Worm (Caenorhabditis elegans) whole organism, young adult: ENCODE measurements around the gene osgn-1.

Experiments
- F49E8.2 ChIP-seq: sonication (generic microtip); optimal IDR thresholded peaks from 3 replicates; lab custom pipeline; 2017; ENCODE audit warnings: missing genetic modification characterization, mild to moderate bottlenecking, missing compliant biosample characterization, antibody characterized with exemption, moderate library complexity; ENCODE audit not compliant: insufficient read depth
- Y53F4B.3 ChIP-seq: fragments of 200-800 bp; sonication (Bioruptor generic); IDR thresholded peaks from 2 replicates; pipeline ENCODE4 v1.3.6; 2022; ENCODE audit warnings: missing genetic modification reagents, missing genetic modification characterization, missing compliant biosample characterization
- Y67H2A.10 ChIP-seq: fragments of 200-800 bp; sonication (Bioruptor generic); conservative IDR thresholded peaks from 2 replicates; pipeline ENCODE4 v1.3.6; 2022; ENCODE audit warnings: missing genetic modification reagents, missing genetic modification characterization, missing compliant biosample characterization
- ZK185.1 ChIP-seq: sonication (generic microtip); optimal IDR thresholded peaks from 2 replicates; lab custom pipeline; 2016; ENCODE audit warnings: mild to moderate bottlenecking, missing genetic modification characterization, missing compliant biosample characterization; ENCODE audit not compliant: poor library complexity, severe bottlenecking
- bed-1 ChIP-seq: fragments of 200-800 bp; sonication (Bioruptor generic); IDR thresholded peaks from 2 replicates; pipeline ENCODE4 v1.3.6; 2022; ENCODE audit warnings: missing genetic modification reagents, missing genetic modification characterization, missing compliant biosample characterization
- chd-7 ChIP-seq: sonication (generic microtip); optimal IDR thresholded peaks from 2 replicates; lab custom pipeline; 2016; ENCODE audit warnings: mild to moderate bottlenecking, missing genetic modification characterization, moderate library complexity, missing compliant biosample characterization
- dox-1 ChIP-seq: fragments of 200-800 bp; sonication (Bioruptor generic); IDR thresholded peaks from 2 replicates; pipeline ENCODE4 v1.3.6; 2022; ENCODE audit warnings: missing genetic modification reagents, missing genetic modification characterization, missing compliant biosample characterization
- dpl-1 ChIP-seq: fragments of 150-350 bp; optimal IDR thresholded peaks from 2 replicates; lab custom pipeline; 2014; ENCODE audit warnings: missing biosample characterization, missing genetic modification reagents, missing genetic modification characterization
- efl-1 ChIP-seq: fragments of 150-350 bp; optimal IDR thresholded peaks from 2 replicates; lab custom pipeline; 2014; ENCODE audit warnings: missing biosample characterization, missing genetic modification reagents, missing genetic modification characterization
- ets-4 ChIP-seq: fragments of 200-800 bp; sonication (Bioruptor generic); optimal IDR thresholded peaks from 2 replicates; lab custom pipeline; 2018; ENCODE audit warnings: mild to moderate bottlenecking, missing genetic modification characterization, missing compliant biosample characterization
- him-1 ChIP-seq: sonication (generic microtip); optimal IDR thresholded peaks from 2 replicates; lab custom pipeline; 2016; ENCODE audit warnings: missing genotype, missing genetic modification reagents, missing genetic modification characterization, missing compliant biosample characterization
- nfya-1 ChIP-seq: sonication (generic microtip); optimal IDR thresholded peaks from 2 replicates; lab custom pipeline; 2017; ENCODE audit warnings: antibody characterized with exemption, missing compliant biosample characterization, missing genetic modification characterization, borderline replicate concordance; ENCODE audit not compliant: insufficient read depth
- nhr-120 ChIP-seq: fragments of 200-800 bp; sonication (Bioruptor generic); IDR thresholded peaks from 2 replicates; pipeline ENCODE4 v1.3.6; 2022; ENCODE audit warnings: missing genetic modification characterization, missing compliant biosample characterization
- unc-130 ChIP-seq: sonication (generic microtip); optimal IDR thresholded peaks from 2 replicates; lab custom pipeline; 2016; ENCODE audit warnings: missing genetic modification reagents, missing genetic modification characterization, missing compliant biosample characterization

ce11 chrIV:4171531-4172163 lies 35.5 kb upstream of the osgn-1 start, which contains the start of the genes K08D10.13 and rnp-2:
- no peak for TF ChIP-seq dox-1 (GFP tag; lab: Robert Waterston, UW)
- no peak for TF ChIP-seq bed-1 (GFP tag; lab: Robert Waterston, UW)
- no peak for TF ChIP-seq chd-7
- TF ChIP-seq Y53F4B.3 = no peak
- no peak for TF ChIP-seq him-1
- TF ChIP-seq nhr-120 (GFP tag; lab: Robert Waterston, UW) = no peak
- TF ChIP-seq unc-130 (GFP tag; lab: Kevin White, UChicago) = no peak
- TF ChIP-seq ZK185.1 (tag; lab: Kevin White, UChicago) = no peak
- TF ChIP-seq efl-1 (GFP tag; lab: Kevin White, UChicago) = no peak
- TF ChIP-seq ets-4 (GFP tag; lab: Kevin White, UChicago) = no peak
- TF ChIP-seq nfya-1 = no peak
- TF ChIP-seq Y67H2A.10 (GFP tag; lab: Robert Waterston, UW) = no peak
- TF ChIP-seq F49E8.2 (tag; lab: Kevin White, UChicago) = no peak
- no peak for TF ChIP-seq dpl-1 (GFP tag; lab: Kevin White, UChicago)
